Fruit fly (Drosophila melanogaster): ENCODE results near the gene CG6149.

DNA sequence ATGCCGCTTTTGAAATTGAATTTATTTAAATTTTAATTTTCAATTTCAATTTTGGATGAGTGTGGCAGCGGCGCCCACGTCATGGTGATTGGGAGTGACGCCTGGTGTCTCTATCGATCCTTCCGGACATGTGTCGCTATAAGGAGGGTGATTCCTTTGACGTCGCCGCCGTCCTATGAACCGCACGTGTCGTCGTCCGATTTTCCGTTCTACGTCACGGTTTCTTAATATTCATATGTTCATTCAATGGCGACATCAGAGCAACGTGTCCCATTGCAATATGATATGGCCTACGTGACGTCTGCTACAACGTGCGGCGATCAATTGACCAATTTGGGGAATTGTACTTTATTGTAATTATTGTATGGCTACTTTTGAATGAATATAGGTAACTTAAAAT, 2.8 kb downstream of the CG6149 start:
- no peak for TF ChIP-seq fd96Ca (GFP tag; IDR thresholded peaks at IDR 0.05)
- no peak for TF ChIP-seq CG8301 (tag; optimal IDR thresholded peaks at IDR 0.05)
- TF ChIP-seq CG12605 (GFP tag; IDR thresholded peaks at IDR 0.05), result no peak
- no peak for TF ChIP-seq D1 (tag; optimal IDR thresholded peaks at IDR 0.05)
- TF ChIP-seq gl (tag; optimal IDR thresholded peaks at IDR 0.05), result no peak
- TF ChIP-seq Ets98B (GFP tag; IDR thresholded peaks at IDR 0.05), result no peak

Measured in whole organism, pupa.